Fruit fly (Drosophila melanogaster) S2 (cell line): ENCODE results near the gene Hakai.

Experiments
- CG8478 ChIP-seq: fragments of >200 bp; optimal IDR thresholded peaks from 2 replicates; lab custom pipeline; 2018
- CTCF ChIP-seq, 2 experiments: fragments of >200 bp; optimal IDR thresholded peaks; 2 replicates each; lab custom pipeline; 2018

- TF ChIP-seq CG8478 (lab: Kevin White, UChicago) = no peak
- TF ChIP-seq CTCF (optimal IDR thresholded peaks at IDR 0.05; lab: Kevin White, UChicago) = no peak
Observed at dm6 chr2L:19542268-19542773, 40.0 kb downstream of the Hakai start.
